Worm (Caenorhabditis elegans) whole organism, mixed stage, embryonic: ENCODE data around the gene ttr-32.

ENCODE experiments used
- bed-3 ChIP-seq: fragments of 200-800 bp; sonication (Bioruptor generic); optimal IDR thresholded peaks from 3 replicates; lab custom pipeline; 2018; ENCODE audit warnings: mild to moderate bottlenecking, missing genetic modification characterization, moderate library complexity, missing compliant biosample characterization
- blmp-1 ChIP-seq: fragments of 150-350 bp; optimal IDR thresholded peaks from 2 replicates; lab custom pipeline; 2014; ENCODE audit warnings: missing biosample characterization, missing genetic modification characterization
- ces-1 ChIP-seq: fragments of 150-350 bp; optimal IDR thresholded peaks from 2 replicates; lab custom pipeline; 2014; ENCODE audit warnings: missing biosample characterization, missing genetic modification reagents, missing genetic modification characterization
- ham-2 ChIP-seq: fragments of 200-800 bp; sonication (Bioruptor generic); optimal IDR thresholded peaks from 2 replicates; lab custom pipeline; 2018; ENCODE audit warnings: mild to moderate bottlenecking, missing genetic modification characterization, missing compliant biosample characterization
- lin-13 ChIP-seq: fragments of 150-350 bp; optimal IDR thresholded peaks from 2 replicates; lab custom pipeline; 2014; ENCODE audit warnings: missing biosample characterization, missing genetic modification characterization
- lsy-2 ChIP-seq: fragments of 150-350 bp; optimal IDR thresholded peaks from 2 replicates; lab custom pipeline; 2014; ENCODE audit warnings: missing biosample characterization, missing genetic modification characterization
- nhr-12 ChIP-seq: fragments of 150-350 bp; optimal IDR thresholded peaks from 2 replicates; lab custom pipeline; 2014; ENCODE audit warnings: missing biosample characterization, missing genetic modification characterization
- nhr-2 ChIP-seq: fragments of 150-350 bp; optimal IDR thresholded peaks from 2 replicates; lab custom pipeline; 2014; ENCODE audit warnings: missing biosample characterization, missing genetic modification characterization
- nhr-28 ChIP-seq: fragments of 150-350 bp; optimal IDR thresholded peaks from 2 replicates; lab custom pipeline; 2014; ENCODE audit warnings: missing biosample characterization, missing genetic modification characterization
- pha-4 ChIP-seq: fragments of 150-350 bp; optimal IDR thresholded peaks from 2 replicates; lab custom pipeline; 2018; ENCODE audit warnings: missing biosample characterization, missing genetic modification reagents, missing genetic modification characterization
- snpc-4 ChIP-seq: fragments of 150-350 bp; optimal IDR thresholded peaks from 2 replicates; lab custom pipeline; 2014; ENCODE audit warnings: missing biosample characterization, missing genetic modification characterization
- sptf-1 ChIP-seq: sonication (generic microtip); optimal IDR thresholded peaks from 2 replicates; lab custom pipeline; 2017; ENCODE audit warnings: mild to moderate bottlenecking, missing genetic modification characterization, moderate library complexity, missing compliant biosample characterization
- unc-62 ChIP-seq: fragments of 150-350 bp; optimal IDR thresholded peaks from 2 replicates; lab custom pipeline; 2014; ENCODE audit warnings: missing biosample characterization, missing genetic modification reagents, missing genetic modification characterization

DNA sequence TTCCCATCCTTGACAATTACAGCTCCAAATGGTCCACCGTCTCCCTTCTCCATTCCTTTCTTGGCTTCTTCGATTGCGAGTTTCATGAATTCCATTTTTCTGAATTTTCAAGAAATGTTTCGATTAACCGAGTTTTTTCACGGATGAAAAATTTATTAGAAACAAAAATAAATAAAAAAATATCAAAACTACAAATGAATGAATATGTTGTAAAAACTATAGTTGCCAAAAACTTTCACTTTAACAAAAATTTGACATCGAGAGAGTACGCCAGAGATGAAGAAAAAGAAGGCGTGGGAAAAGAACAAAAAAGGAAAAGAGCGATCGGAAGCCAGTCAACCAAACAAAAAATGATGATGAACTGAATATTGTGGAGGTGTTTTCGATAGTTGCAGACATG, 16.7 kb downstream of the ttr-32 start, which contains the start of gene R13A5.10:
- TF ChIP-seq pha-4 (tag; lab: Kevin White, UChicago) (no peak), sptf-1 (tag; lab: Kevin White, UChicago) (no peak), nhr-28 (tag; lab: Kevin White, UChicago) (no peak), snpc-4 (tag; lab: Kevin White, UChicago) (no peak), unc-62 (GFP tag; lab: Kevin White, UChicago) (no peak), bed-3 (GFP tag; lab: Kevin White, UChicago) (no peak), nhr-2 (tag; lab: Kevin White, UChicago) (no peak), lsy-2 (tag; lab: Kevin White, UChicago) (no peak), ces-1 (GFP tag; lab: Kevin White, UChicago) (no peak), nhr-12 (tag; lab: Kevin White, UChicago) (no peak), ham-2 (no peak), lin-13 (no peak), blmp-1 (tag; lab: Kevin White, UChicago) (no peak)
